Worm (Caenorhabditis elegans) whole organism, L4/young adult: ENCODE measurements around the gene F01G4.4.

Source experiments
- W03F9.2 ChIP-seq: fragments of 150-350 bp; optimal IDR thresholded peaks from 2 replicates; lab custom pipeline; 2014; ENCODE audit warnings: missing biosample characterization, missing genetic modification characterization
- him-1 ChIP-seq: sonication (generic microtip); optimal IDR thresholded peaks from 2 replicates; lab custom pipeline; 2016; ENCODE audit warnings: missing genotype, missing genetic modification reagents, missing genetic modification characterization, missing compliant biosample characterization

- TF ChIP-seq him-1 (tag; lab: Kevin White, UChicago): no peak
- TF ChIP-seq W03F9.2: no peak
These were observed 31.6 kb downstream of the F01G4.4 start for ce11 chrIV:11174772-11175171.
